Worm (Caenorhabditis elegans): ENCODE results near the gene tmbi-4.

tmbi-4 gene

ce11 chrX:9206731-9207130 lies 56.2 kb downstream of the tmbi-4 start:
- TF ChIP-seq blmp-1 (tag; optimal IDR thresholded peaks at IDR 0.05) (peak; percentile 8), xbp-1 (tag; optimal IDR thresholded peaks at IDR 0.05) (no peak)

ce11 chrX:9208492-9208891 lies 58.0 kb downstream of the tmbi-4 start:
- no peak for TF ChIP-seq mab-9 (GFP tag; IDR thresholded peaks at IDR 0.05)
- TF ChIP-seq mef-2 (tag; optimal IDR thresholded peaks at IDR 0.05), result no peak
- no peak for TF ChIP-seq ztf-11 (tag; optimal IDR thresholded peaks at IDR 0.05)
- TF ChIP-seq aha-1 (tag; optimal IDR thresholded peaks at IDR 0.05), result no peak
- TF ChIP-seq aly-2 (tag; optimal IDR thresholded peaks at IDR 0.05), result no peak
- no peak for TF ChIP-seq zip-4 (GFP tag; optimal IDR thresholded peaks at IDR 0.05)
- TF ChIP-seq nhr-77 (tag; optimal IDR thresholded peaks at IDR 0.05), result no peak
- TF ChIP-seq blmp-1 (tag; optimal IDR thresholded peaks at IDR 0.05), result no peak
- TF ChIP-seq lin-14 (GFP tag; optimal IDR thresholded peaks at IDR 0.05), result no peak
- no peak for TF ChIP-seq egl-27 (tag; optimal IDR thresholded peaks at IDR 0.05)
- no peak for TF ChIP-seq nhr-47 (tag; optimal IDR thresholded peaks at IDR 0.05)

ce11 chrX:9208933-9209332 lies 58.4 kb downstream of the tmbi-4 start:
- TF ChIP-seq lir-3 (tag; optimal IDR thresholded peaks at IDR 0.05; ENCODE audit: poor library complexity), result no peak
- no peak for TF ChIP-seq lin-15B (tag; optimal IDR thresholded peaks at IDR 0.05)
- TF ChIP-seq nhr-237 (tag; optimal IDR thresholded peaks at IDR 0.05), result no peak
- no peak for TF ChIP-seq tbx-2 (tag; optimal IDR thresholded peaks at IDR 0.05)
- no peak for TF ChIP-seq elt-2 (tag; optimal IDR thresholded peaks at IDR 0.05)

- peak; percentile 9 for TF ChIP-seq lin-14 (GFP tag; optimal IDR thresholded peaks at IDR 0.05)
- peak; percentile 15 for TF ChIP-seq nhr-90 (tag; optimal IDR thresholded peaks at IDR 0.05; ENCODE audit: poor library complexity)
- TF ChIP-seq elt-2 (tag; optimal IDR thresholded peaks at IDR 0.05), result peak; percentile 45
- no peak for TF ChIP-seq ama-1 (optimal IDR thresholded peaks at IDR 0.05)
- peak in 1 of 2 experiments; percentile 23 for TF ChIP-seq lin-35 (GFP tag; optimal IDR thresholded peaks at IDR 0.05)
Observed at ce11 chrX:9210086-9210485, 59.6 kb downstream of the tmbi-4 start.

Data from whole organism, L1 larva.